Worm (Caenorhabditis elegans): ENCODE results near the gene coel-1.

DNA sequence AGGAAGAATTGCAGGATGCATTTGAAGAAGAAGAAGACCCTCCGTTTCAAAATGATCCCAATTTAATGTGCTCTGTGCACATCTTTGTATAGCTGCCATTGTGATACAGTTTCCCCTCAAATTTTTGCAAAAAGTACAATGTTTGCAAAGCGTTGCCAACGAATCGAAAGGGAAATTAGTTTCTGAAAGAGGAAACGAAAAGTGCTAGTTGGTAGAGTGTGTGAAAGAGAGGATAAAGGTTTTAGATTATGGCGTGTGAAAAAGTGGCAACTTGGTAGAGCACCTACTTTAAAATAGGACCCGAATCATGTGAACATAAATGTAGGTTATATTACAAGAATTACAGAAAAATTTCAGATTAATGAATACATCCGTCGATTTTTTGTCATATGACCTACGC, 46.2 kb downstream of the coel-1 start, which contains the start of gene C52B9.8:
- TF ChIP-seq lsy-2 (tag; optimal IDR thresholded peaks at IDR 0.05), result no peak
- TF ChIP-seq lin-39 (tag; optimal IDR thresholded peaks at IDR 0.05), result no peak
- no peak for TF ChIP-seq dpl-1 (GFP tag; optimal IDR thresholded peaks at IDR 0.05)
- no peak for TF ChIP-seq egl-27 (tag; optimal IDR thresholded peaks at IDR 0.05)
- no peak for TF ChIP-seq pqm-1 (tag; optimal IDR thresholded peaks at IDR 0.05)
- TF ChIP-seq nhr-90 (tag; optimal IDR thresholded peaks at IDR 0.05; ENCODE audit: poor library complexity), result no peak
- TF ChIP-seq fkh-4 (tag; optimal IDR thresholded peaks at IDR 0.05; ENCODE audit: borderline replicate concordance), result no peak
- no peak for TF ChIP-seq ztf-4 (tag; optimal IDR thresholded peaks at IDR 0.05)
- no peak for TF ChIP-seq ces-1 (GFP tag; optimal IDR thresholded peaks at IDR 0.05)
- no peak for TF ChIP-seq nhr-12 (tag; optimal IDR thresholded peaks at IDR 0.05)
- no peak for TF ChIP-seq nhr-237 (tag; optimal IDR thresholded peaks at IDR 0.05)
- no peak for TF ChIP-seq aha-1 (tag; optimal IDR thresholded peaks at IDR 0.05)
